Fruit fly (Drosophila melanogaster): ENCODE data around the gene TTLL4B.

- TF ChIP-seq Hr78 (GFP tag; optimal IDR thresholded peaks at IDR 0.05), result no peak
- TF ChIP-seq psq (GFP tag; optimal IDR thresholded peaks at IDR 0.05), result no peak
- peak in 1 of 2 experiments; percentile 31 for TF ChIP-seq foxo (GFP tag; optimal IDR thresholded peaks at IDR 0.05)
- no peak for TF ChIP-seq Mio (GFP tag; optimal IDR thresholded peaks at IDR 0.05)
- TF ChIP-seq Jra (GFP tag; optimal IDR thresholded peaks at IDR 0.05), result no peak
- TF ChIP-seq Hnf4 (GFP tag; optimal IDR thresholded peaks at IDR 0.05), result no peak
- TF ChIP-seq dmrt93B (GFP tag; optimal IDR thresholded peaks at IDR 0.05), result no peak
- TF ChIP-seq pan (optimal IDR thresholded peaks at IDR 0.05), result no peak
- peak; percentile 30 for TF ChIP-seq woc (GFP tag; optimal IDR thresholded peaks at IDR 0.05)
- peak; percentile 21 for TF ChIP-seq h (GFP tag; optimal IDR thresholded peaks at IDR 0.05)
- TF ChIP-seq OdsH (GFP tag; optimal IDR thresholded peaks at IDR 0.05), result no peak
- no peak for TF ChIP-seq Abd-B (GFP tag; optimal IDR thresholded peaks at IDR 0.05)
- TF ChIP-seq CrebA (GFP tag; optimal IDR thresholded peaks at IDR 0.05; ENCODE audit: borderline replicate concordance), result no peak
- no peak for TF ChIP-seq Myc (optimal IDR thresholded peaks at IDR 0.05)
Measured at dm6 chr2L:3856372-3856771, 6.1 kb upstream of the TTLL4B start.

Data from whole organism, wandering third instar larva.